Worm (Caenorhabditis elegans) whole organism, L1 larva: ENCODE data around the gene F55A4.3.
A peak's percentile ranks its signal among the peaks of the same experiment; 100 is the strongest.

Experiments used
- F16B12.6 ChIP-seq: fragments of 150-350 bp; optimal IDR thresholded peaks from 2 replicates; lab custom pipeline; 2014; ENCODE audit warnings: missing biosample characterization, missing genetic modification characterization
- aha-1 ChIP-seq: fragments of 150-350 bp; optimal IDR thresholded peaks from 2 replicates; lab custom pipeline; 2014; ENCODE audit warnings: missing biosample characterization, missing genetic modification characterization
- aly-2 ChIP-seq: fragments of 150-350 bp; optimal IDR thresholded peaks from 2 replicates; lab custom pipeline; 2014; ENCODE audit warnings: missing biosample characterization, missing genetic modification characterization
- ama-1 ChIP-seq: fragments of 150-350 bp; optimal IDR thresholded peaks from 2 replicates; lab custom pipeline; 2014
- ceh-8 ChIP-seq: fragments of 200-800 bp; sonication (Bioruptor generic); optimal IDR thresholded peaks from 2 replicates; lab custom pipeline; 2018; ENCODE audit warnings: mild to moderate bottlenecking, missing genetic modification characterization, moderate library complexity, missing compliant biosample characterization
- ceh-82 ChIP-seq, 3 experiments: fragments of 150-350 bp in 1 of 3; sonication (generic microtip) in 2 of 3; optimal IDR thresholded peaks; 2 replicates each; lab custom pipeline; 2014 to 2017; ENCODE audit warnings: missing biosample characterization in 3 of 3, missing genetic modification characterization in 3 of 3
- ces-1 ChIP-seq: fragments of 150-350 bp; optimal IDR thresholded peaks from 2 replicates; lab custom pipeline; 2014; ENCODE audit warnings: missing biosample characterization, missing genetic modification reagents, missing genetic modification characterization
- dpl-1 ChIP-seq, 3 experiments: fragments of 150-350 bp in 2 of 3; sonication (generic microtip) in 1 of 3; optimal IDR thresholded peaks; 2 replicates each; lab custom pipeline; 2014 to 2017; ENCODE audit warnings: missing biosample characterization in 3 of 3, missing genetic modification characterization in 3 of 3, missing genetic modification reagents in 3 of 3
- dsc-1 ChIP-seq: sonication (generic microtip); optimal IDR thresholded peaks from 2 replicates; lab custom pipeline; 2016; ENCODE audit warnings: mild to moderate bottlenecking, missing genetic modification characterization, missing compliant biosample characterization
- efl-1 ChIP-seq, 4 experiments: fragments of 150-350 bp; optimal IDR thresholded peaks in 3 of 4; peaks in 1 of 4; 1 replicate in 1 of 4; 2 replicates in 3 of 4; lab custom pipeline; 2014; ENCODE audit warnings: missing biosample characterization in 2 of 4, missing genetic modification characterization in 2 of 4, missing genetic modification reagents in 2 of 4
- efl-3 ChIP-seq: fragments of 200-800 bp; sonication (Bioruptor generic); optimal IDR thresholded peaks from 2 replicates; lab custom pipeline; 2018; ENCODE audit warnings: mild to moderate bottlenecking, missing genetic modification characterization, missing compliant biosample characterization
- elt-3 ChIP-seq, 6 experiments: fragments of 150-350 bp in 1 of 6; sonication (generic microtip); optimal IDR thresholded peaks; 2 replicates each; lab custom pipeline; 2017 to 2018; ENCODE audit warnings: missing biosample characterization in 6 of 6, missing genetic modification characterization in 6 of 6, inconsistent platforms in 1 of 6
- ets-5 ChIP-seq: fragments of 200-800 bp; sonication (Bioruptor generic); IDR thresholded peaks from 2 replicates; pipeline ENCODE4 v1.3.6; 2022; ENCODE audit warnings: missing genetic modification characterization, missing compliant biosample characterization
- fkh-10 ChIP-seq: sonication (generic microtip); optimal IDR thresholded peaks from 2 replicates; lab custom pipeline; 2017; ENCODE audit warnings: missing biosample characterization, missing genetic modification reagents, missing genetic modification characterization
- fkh-4 ChIP-seq: sonication (generic microtip); optimal IDR thresholded peaks from 2 replicates; lab custom pipeline; 2016; ENCODE audit warnings: missing compliant biosample characterization, missing genetic modification characterization, borderline replicate concordance
- fkh-8 ChIP-seq: sonication (generic microtip); optimal IDR thresholded peaks from 2 replicates; lab custom pipeline; 2016; ENCODE audit warnings: mild to moderate bottlenecking, missing genetic modification characterization, missing compliant biosample characterization
- grh-1 ChIP-seq: fragments of 200-800 bp; sonication (Bioruptor generic); IDR thresholded peaks from 2 replicates; pipeline ENCODE4 v1.3.6; 2022; ENCODE audit warnings: missing genetic modification reagents, missing genetic modification characterization, missing compliant biosample characterization
- hlh-17 ChIP-seq: fragments of 200-800 bp; sonication (Bioruptor generic); optimal IDR thresholded peaks from 2 replicates; lab custom pipeline; 2018; ENCODE audit warnings: missing genetic modification characterization, mild to moderate bottlenecking, missing compliant biosample characterization, moderate library complexity, borderline replicate concordance
- hlh-4 ChIP-seq: sonication (generic microtip); optimal IDR thresholded peaks from 2 replicates; lab custom pipeline; 2016; ENCODE audit warnings: mild to moderate bottlenecking, missing genetic modification characterization, missing compliant biosample characterization
- irx-1 ChIP-seq: sonication (generic microtip); optimal IDR thresholded peaks from 2 replicates; lab custom pipeline; 2016; ENCODE audit warnings: missing genetic modification characterization, missing compliant biosample characterization
- jun-1 ChIP-seq: fragments of 150-350 bp; optimal IDR thresholded peaks from 2 replicates; lab custom pipeline; 2014; ENCODE audit warnings: missing biosample characterization, missing genetic modification reagents, missing genetic modification characterization
- lin-13 ChIP-seq: fragments of 150-350 bp; optimal IDR thresholded peaks from 2 replicates; lab custom pipeline; 2014; ENCODE audit warnings: missing biosample characterization, missing genetic modification reagents, missing genetic modification characterization
- lin-14 ChIP-seq: fragments of 200-800 bp; sonication (Bioruptor generic); optimal IDR thresholded peaks from 2 replicates; lab custom pipeline; 2018; ENCODE audit warnings: mild to moderate bottlenecking, missing genetic modification characterization, moderate library complexity, missing compliant biosample characterization
- lin-15B ChIP-seq: fragments of 150-350 bp; sonication (generic microtip); optimal IDR thresholded peaks from 3 replicates; lab custom pipeline; 2014; ENCODE audit warnings: missing biosample characterization, missing genetic modification characterization
- lin-35 ChIP-seq, 2 experiments: fragments of 150-350 bp; optimal IDR thresholded peaks; 2 replicates each; lab custom pipeline; 2014; ENCODE audit warnings: missing biosample characterization in 2 of 2, missing genetic modification characterization in 2 of 2, missing genetic modification reagents in 2 of 2
- lin-39 ChIP-seq: fragments of 150-350 bp; optimal IDR thresholded peaks from 2 replicates; lab custom pipeline; 2014; ENCODE audit warnings: missing biosample characterization, missing genetic modification reagents, missing genetic modification characterization
- lsy-2 ChIP-seq, 2 experiments: fragments of 150-350 bp; optimal IDR thresholded peaks; 2 replicates each; lab custom pipeline; 2014; ENCODE audit warnings: missing biosample characterization in 2 of 2, missing genetic modification characterization in 2 of 2
- nhr-19 ChIP-seq: fragments of 200-800 bp; sonication (Bioruptor generic); conservative IDR thresholded peaks from 2 replicates; pipeline ENCODE4 v1.3.6; 2022; ENCODE audit warnings: missing genetic modification characterization, missing compliant biosample characterization
- nhr-47 ChIP-seq: sonication (generic microtip); optimal IDR thresholded peaks from 2 replicates; lab custom pipeline; 2016; ENCODE audit warnings: mild to moderate bottlenecking, missing genetic modification characterization, moderate library complexity, missing compliant biosample characterization
- nhr-71 ChIP-seq: sonication (generic microtip); optimal IDR thresholded peaks from 2 replicates; lab custom pipeline; 2016; ENCODE audit warnings: mild to moderate bottlenecking, missing genetic modification characterization, moderate library complexity, missing compliant biosample characterization
- nhr-76 ChIP-seq: sonication (generic microtip); optimal IDR thresholded peaks from 2 replicates; lab custom pipeline; 2017; ENCODE audit warnings: missing biosample characterization, missing genetic modification characterization
- nhr-77 ChIP-seq: fragments of 150-350 bp; optimal IDR thresholded peaks from 2 replicates; lab custom pipeline; 2014; ENCODE audit warnings: missing biosample characterization, missing genetic modification characterization
- nhr-85 ChIP-seq: sonication (generic microtip); peaks from one replicate; lab custom pipeline; 2016; ENCODE audit warnings: missing genetic modification characterization, inconsistent platforms, missing compliant biosample characterization
- pag-3 ChIP-seq: sonication (generic microtip); optimal IDR thresholded peaks from 2 replicates; lab custom pipeline; 2017; ENCODE audit warnings: missing genetic modification characterization, mild to moderate bottlenecking, missing compliant biosample characterization, antibody characterized with exemption, borderline replicate concordance; ENCODE audit not compliant: insufficient read depth
- pqm-1 ChIP-seq: sonication (generic microtip); optimal IDR thresholded peaks from 3 replicates; lab custom pipeline; 2017; ENCODE audit warnings: missing biosample characterization, missing genetic modification characterization
- snu-23 ChIP-seq: sonication (generic microtip); optimal IDR thresholded peaks from 2 replicates; lab custom pipeline; 2016; ENCODE audit warnings: missing genetic modification characterization, missing compliant biosample characterization
- sup-37 ChIP-seq: fragments of 200-800 bp; sonication (Bioruptor generic); optimal IDR thresholded peaks from 2 replicates; lab custom pipeline; 2018; ENCODE audit warnings: mild to moderate bottlenecking, missing genetic modification characterization, missing compliant biosample characterization
- swsn-7 ChIP-seq: sonication (generic microtip); optimal IDR thresholded peaks from 2 replicates; lab custom pipeline; 2016; ENCODE audit warnings: missing genetic modification characterization, missing compliant biosample characterization
- tlp-1 ChIP-seq: fragments of 150-350 bp; optimal IDR thresholded peaks from 2 replicates; lab custom pipeline; 2014; ENCODE audit warnings: missing biosample characterization, missing genetic modification characterization
- unc-130 ChIP-seq: fragments of 150-350 bp; optimal IDR thresholded peaks from 2 replicates; lab custom pipeline; 2017; ENCODE audit warnings: missing biosample characterization, missing genetic modification characterization, inconsistent platforms
- unc-62 ChIP-seq: fragments of 150-350 bp; optimal IDR thresholded peaks from 2 replicates; lab custom pipeline; 2014; ENCODE audit warnings: missing biosample characterization, missing genetic modification reagents, missing genetic modification characterization
- unc-98 ChIP-seq: fragments of 200-800 bp; sonication (Bioruptor generic); IDR thresholded peaks from 2 replicates; pipeline ENCODE4 v1.3.6; 2022; ENCODE audit warnings: missing genetic modification characterization, missing compliant biosample characterization
- vab-15 ChIP-seq: sonication (generic microtip); optimal IDR thresholded peaks from 2 replicates; lab custom pipeline; 2017; ENCODE audit warnings: missing genotype, mild to moderate bottlenecking, missing genetic modification characterization, missing compliant biosample characterization
- zag-1 ChIP-seq: fragments of 150-350 bp; optimal IDR thresholded peaks from 2 replicates; lab custom pipeline; 2014; ENCODE audit warnings: missing biosample characterization, missing genetic modification characterization
- ztf-11 ChIP-seq, 2 experiments: sonication (generic microtip); optimal IDR thresholded peaks; 2 replicates each; lab custom pipeline; 2016 to 2017; ENCODE audit warnings: missing genetic modification characterization in 2 of 2, missing biosample characterization in 1 of 2, missing compliant biosample characterization in 1 of 2
- ztf-4 ChIP-seq: fragments of 150-350 bp; optimal IDR thresholded peaks from 2 replicates; lab custom pipeline; 2014; ENCODE audit warnings: missing biosample characterization, missing genetic modification characterization

Gene F55A4.3

ce11 chrX:977958-978686 is 46.8 kb downstream of the F55A4.3 start, which contains the start of gene abhd-3.2 (continued):
- TF ChIP-seq ztf-11 (tag; optimal IDR thresholded peaks at IDR 0.05; lab: Kevin White, UChicago) (no peak), lsy-2 (tag; optimal IDR thresholded peaks at IDR 0.05; lab: Kevin White, UChicago) (peak in 1 of 2 experiments; percentile 20), ztf-4 (no peak), vab-15 (tag; lab: Kevin White, UChicago) (no peak), unc-62 (GFP tag; lab: Kevin White, UChicago) (no peak), nhr-77 (tag; lab: Kevin White, UChicago) (no peak), efl-3 (GFP tag; lab: Kevin White, UChicago) (no peak), pag-3 (tag; lab: Kevin White, UChicago) (no peak), lin-13 (GFP tag; lab: Kevin White, UChicago) (no peak), sup-37 (no peak), unc-130 (tag; lab: Kevin White, UChicago) (no peak), elt-3 (tag; optimal IDR thresholded peaks at IDR 0.05; lab: Kevin White, UChicago) (peak in 5 of 6 experiments; percentile 27 to 86 (median 35)), pqm-1 (tag; lab: Kevin White, UChicago) (peak; percentile 93), hlh-4 (tag; lab: Kevin White, UChicago) (no peak), lin-14 (GFP tag; lab: Kevin White, UChicago) (peak; percentile 39), nhr-85 (tag; lab: Kevin White, UChicago) (peak; percentile 78), nhr-71 (peak; percentile 37), jun-1 (tag; lab: Kevin White, UChicago) (peak; percentile 63), tlp-1 (tag; lab: Kevin White, UChicago) (peak; percentile 64), lin-15B (tag; lab: Kevin White, UChicago) (no peak), nhr-76 (tag; lab: Kevin White, UChicago) (no peak), zag-1 (no peak), swsn-7 (tag; lab: Kevin White, UChicago) (no peak), unc-98 (no peak), ceh-82 (tag; optimal IDR thresholded peaks at IDR 0.05; lab: Kevin White, UChicago) (no peak), F16B12.6 (tag; lab: Kevin White, UChicago) (no peak)

ce11 chrX:975236-975535 is 49.7 kb downstream of the F55A4.3 start:
- TF ChIP-seq fkh-4 (tag; lab: Kevin White, UChicago): no peak
- TF ChIP-seq dsc-1 (tag; lab: Kevin White, UChicago): no peak
- no peak for TF ChIP-seq nhr-47 (tag; lab: Kevin White, UChicago)
- no peak for TF ChIP-seq elt-3 (tag; optimal IDR thresholded peaks at IDR 0.05; lab: Kevin White, UChicago)
- no peak for TF ChIP-seq lin-35 (GFP tag; optimal IDR thresholded peaks at IDR 0.05; lab: Kevin White, UChicago)
- TF ChIP-seq aly-2 (tag; lab: Kevin White, UChicago): no peak
- no peak for TF ChIP-seq nhr-76 (tag; lab: Kevin White, UChicago)
- TF ChIP-seq nhr-19 (GFP tag; lab: Robert Waterston, UW): no peak

- TF ChIP-seq dpl-1 (GFP tag; optimal IDR thresholded peaks at IDR 0.05; lab: Kevin White, UChicago): peak in 1 of 3 experiments; percentile 25
- no peak for TF ChIP-seq ceh-8 (GFP tag; lab: Kevin White, UChicago)
- no peak for TF ChIP-seq hlh-17
- TF ChIP-seq fkh-8 (tag; lab: Kevin White, UChicago): no peak
- no peak for TF ChIP-seq grh-1
- TF ChIP-seq swsn-7 (tag; lab: Kevin White, UChicago): peak; percentile 38
- TF ChIP-seq snu-23 (GFP tag; lab: Kevin White, UChicago): peak; percentile 65
- TF ChIP-seq nhr-77 (tag; lab: Kevin White, UChicago): no peak
- TF ChIP-seq aha-1 (tag; lab: Kevin White, UChicago): no peak
- no peak for TF ChIP-seq irx-1 (tag; lab: Kevin White, UChicago)
- no peak for TF ChIP-seq fkh-10 (GFP tag; lab: Kevin White, UChicago)
- no peak for TF ChIP-seq ama-1 (lab: Kevin White, UChicago)
- no peak for TF ChIP-seq lin-39 (tag; lab: Kevin White, UChicago)
- TF ChIP-seq efl-3 (GFP tag; lab: Kevin White, UChicago): no peak
- no peak for TF ChIP-seq ces-1 (GFP tag; lab: Kevin White, UChicago)
- TF ChIP-seq aly-2 (tag; lab: Kevin White, UChicago): no peak
- no peak for TF ChIP-seq ets-5 (GFP tag; lab: Robert Waterston, UW)
- no peak for TF ChIP-seq hlh-4 (tag; lab: Kevin White, UChicago)
- no peak for TF ChIP-seq vab-15 (tag; lab: Kevin White, UChicago)
- TF ChIP-seq elt-3 (tag; optimal IDR thresholded peaks at IDR 0.05; lab: Kevin White, UChicago): no peak
- TF ChIP-seq F16B12.6 (tag; lab: Kevin White, UChicago): no peak
- peak; percentile 3 to 6 for TF ChIP-seq efl-1 (optimal IDR thresholded peaks at IDR 0.05; lab: Kevin White, UChicago)
- no peak for TF ChIP-seq efl-1 (GFP tag; optimal IDR thresholded peaks at IDR 0.05 in 1 of 2; lab: Kevin White, UChicago)
These were observed 50.2 kb downstream of the F55A4.3 start, which contains the start of gene vps-45 for ce11 chrX:974499-975235. Gene vps-45 (minus strand): TSS chrX:974848.
